Worm (Caenorhabditis elegans) whole organism, early embryonic: ENCODE results near the gene snrp-3.

ENCODE experiments used
- B0310.2 ChIP-seq: sonication (generic microtip); optimal IDR thresholded peaks from 2 replicates; lab custom pipeline; 2016; ENCODE audit warnings: mild to moderate bottlenecking, missing genetic modification characterization, missing compliant biosample characterization
- F13C5.2 ChIP-seq: sonication (generic microtip); optimal IDR thresholded peaks from 2 replicates; lab custom pipeline; 2017; ENCODE audit warnings: mild to moderate bottlenecking, missing genetic modification characterization, inconsistent platforms, missing compliant biosample characterization
- aly-1 ChIP-seq: sonication (generic microtip); optimal IDR thresholded peaks from 2 replicates; lab custom pipeline; 2016; ENCODE audit warnings: missing genetic modification characterization, missing compliant biosample characterization
- ama-1 ChIP-seq: fragments of 150-350 bp; optimal IDR thresholded peaks from 2 replicates; lab custom pipeline; 2014
- ceh-13 ChIP-seq: fragments of 200-800 bp; sonication (Bioruptor generic); optimal IDR thresholded peaks from 2 replicates; lab custom pipeline; 2018; ENCODE audit warnings: mild to moderate bottlenecking, missing genetic modification characterization, missing compliant biosample characterization
- ceh-36 ChIP-seq: sonication (generic microtip); optimal IDR thresholded peaks from 2 replicates; lab custom pipeline; 2016; ENCODE audit warnings: missing genetic modification characterization, inconsistent platforms, missing compliant biosample characterization
- ets-7 ChIP-seq: sonication (generic microtip); optimal IDR thresholded peaks from 2 replicates; lab custom pipeline; 2016; ENCODE audit warnings: missing genotype, missing genetic modification characterization, missing compliant biosample characterization
- flt-1 ChIP-seq: fragments of 200-800 bp; sonication (Bioruptor generic); IDR thresholded peaks from 2 replicates; pipeline ENCODE4 v1.3.6; 2022; ENCODE audit warnings: missing genetic modification characterization, missing compliant biosample characterization
- hmbx-1 ChIP-seq: sonication (generic microtip); optimal IDR thresholded peaks from 2 replicates; lab custom pipeline; 2016; ENCODE audit warnings: mild to moderate bottlenecking, missing genetic modification characterization, missing compliant biosample characterization
- hmg-4 ChIP-seq: fragments of 200-800 bp; sonication (Bioruptor generic); optimal IDR thresholded peaks from 2 replicates; lab custom pipeline; 2018; ENCODE audit warnings: mild to moderate bottlenecking, missing genetic modification characterization, missing compliant biosample characterization
- hnd-1 ChIP-seq: sonication (generic microtip); optimal IDR thresholded peaks from 2 replicates; lab custom pipeline; 2016; ENCODE audit warnings: missing genetic modification characterization, missing compliant biosample characterization
- pes-1 ChIP-seq: fragments of 200-800 bp; sonication (Bioruptor generic); IDR thresholded peaks from 2 replicates; pipeline ENCODE4 v1.3.6; 2022; ENCODE audit warnings: missing genetic modification reagents, missing genetic modification characterization, missing compliant biosample characterization
- scrt-1 ChIP-seq: fragments of 200-800 bp; sonication (Bioruptor generic); IDR thresholded peaks from 2 replicates; pipeline ENCODE4 v1.3.6; 2022; ENCODE audit warnings: missing genetic modification characterization, missing compliant biosample characterization
- sea-1 ChIP-seq: fragments of 200-800 bp; sonication (Bioruptor generic); conservative IDR thresholded peaks from 2 replicates; pipeline ENCODE4 v1.3.6; 2022; ENCODE audit warnings: missing genetic modification characterization, missing compliant biosample characterization
- tbx-11 ChIP-seq: fragments of 200-800 bp; sonication (Bioruptor generic); IDR thresholded peaks from 2 replicates; pipeline ENCODE4 v1.3.6; 2022; ENCODE audit warnings: missing genetic modification characterization, missing compliant biosample characterization
- tbx-37 ChIP-seq: fragments of 200-800 bp; sonication (Bioruptor generic); conservative IDR thresholded peaks from 2 replicates; pipeline ENCODE4 v1.3.6; 2022; ENCODE audit warnings: missing genetic modification reagents, missing genetic modification characterization, missing compliant biosample characterization
- tra-4 ChIP-seq: sonication (generic microtip); optimal IDR thresholded peaks from 2 replicates; lab custom pipeline; 2017; ENCODE audit warnings: missing genetic modification characterization, missing compliant biosample characterization

Gene snrp-3

DNA sequence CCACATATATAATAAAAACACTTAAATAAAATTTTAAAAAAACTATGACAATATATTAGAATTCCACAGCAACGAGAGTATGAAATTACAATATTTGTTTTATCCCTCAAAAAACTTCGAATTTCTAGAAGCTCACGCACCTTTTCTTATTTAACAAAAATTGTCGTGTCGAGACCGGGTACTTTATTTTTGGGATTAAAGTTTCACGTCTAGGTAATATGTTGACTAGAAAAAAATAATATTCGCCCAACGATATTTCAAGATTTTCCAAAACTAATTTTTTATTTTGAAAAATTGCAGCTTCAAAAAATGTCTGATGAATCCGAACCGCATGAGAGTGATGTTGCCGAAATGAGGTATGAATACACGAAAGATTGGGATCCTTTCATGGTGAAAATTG is 43.2 kb downstream of the snrp-3 start, which contains the start of gene C49C8.3:
Gene C49C8.3, plus strand, starts transcription at position 301 of the 400 bp plus-strand sequence.
- TF ChIP-seq scrt-1 (no peak), F13C5.2 (tag; lab: Kevin White, UChicago) (no peak), B0310.2 (tag; lab: Kevin White, UChicago) (no peak), tbx-37 (GFP tag; lab: Robert Waterston, UW) (no peak), tra-4 (tag; lab: Kevin White, UChicago) (no peak), ceh-36 (tag; lab: Kevin White, UChicago) (no peak), flt-1 (GFP tag; lab: Robert Waterston, UW) (no peak), ets-7 (tag; lab: Kevin White, UChicago) (no peak), ama-1 (lab: Kevin White, UChicago) (no peak), hmbx-1 (tag; lab: Kevin White, UChicago) (no peak), tbx-11 (GFP tag; lab: Robert Waterston, UW) (no peak), aly-1 (no peak)

DNA sequence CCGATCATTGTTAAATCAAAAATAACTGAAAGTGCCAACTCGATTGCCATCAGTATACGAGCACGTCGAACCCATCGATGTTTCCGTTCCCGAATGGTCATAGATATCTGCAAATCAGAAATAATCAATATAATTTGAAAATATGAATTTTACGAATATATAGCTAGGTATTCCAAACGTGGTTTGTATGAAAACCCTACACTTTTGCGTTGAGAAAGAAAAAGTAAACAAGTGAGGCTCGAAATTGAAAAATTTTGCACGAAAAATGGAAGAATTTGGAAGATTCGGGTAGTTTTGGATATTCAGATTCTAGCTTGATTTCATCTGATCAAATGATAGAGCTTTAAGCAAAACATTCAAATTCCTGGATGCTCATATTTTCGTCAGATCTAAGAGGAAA is 48.8 kb downstream of the snrp-3 start, which contains the start of gene F42A9.9:
Gene F42A9.9, minus strand, starts transcription at position 101 of the 400 bp plus-strand sequence.
- TF ChIP-seq hmg-4, result no peak
- no peak for TF ChIP-seq hnd-1 (tag; lab: Kevin White, UChicago)
- TF ChIP-seq hmbx-1 (tag; lab: Kevin White, UChicago), result no peak
- no peak for TF ChIP-seq tbx-37 (GFP tag; lab: Robert Waterston, UW)
- TF ChIP-seq tra-4 (tag; lab: Kevin White, UChicago), result no peak
- TF ChIP-seq pes-1 (GFP tag; lab: Robert Waterston, UW), result no peak
- TF ChIP-seq tbx-11 (GFP tag; lab: Robert Waterston, UW), result no peak
- no peak for TF ChIP-seq scrt-1
- TF ChIP-seq ceh-13, result no peak
- TF ChIP-seq flt-1 (GFP tag; lab: Robert Waterston, UW), result no peak
- TF ChIP-seq F13C5.2 (tag; lab: Kevin White, UChicago), result no peak
- no peak for TF ChIP-seq B0310.2 (tag; lab: Kevin White, UChicago)
- TF ChIP-seq ceh-36 (tag; lab: Kevin White, UChicago), result no peak
- TF ChIP-seq ets-7 (tag; lab: Kevin White, UChicago), result no peak
- no peak for TF ChIP-seq sea-1 (GFP tag; lab: Robert Waterston, UW)
- TF ChIP-seq ama-1 (lab: Kevin White, UChicago), result no peak
- TF ChIP-seq aly-1, result no peak
